Fruit fly (Drosophila melanogaster) whole organism, wandering third instar larva: ENCODE measurements around the gene ppk18.

Experiments
- Abd-B ChIP-seq: fragments of >200 bp; optimal IDR thresholded peaks from 2 replicates; lab custom pipeline; 2017; ENCODE audit warnings: missing biosample characterization, missing genetic modification characterization
- GATAd ChIP-seq: sonication (Bioruptor generic); optimal IDR thresholded peaks from 2 replicates; lab custom pipeline; 2016; ENCODE audit warnings: missing biosample characterization, missing genetic modification characterization
- Hr78 ChIP-seq: fragments of >200 bp; optimal IDR thresholded peaks from 2 replicates; lab custom pipeline; 2017; ENCODE audit warnings: missing biosample characterization, missing genetic modification characterization
- OdsH ChIP-seq: fragments of 200-800 bp; sonication (Bioruptor generic); optimal IDR thresholded peaks from 2 replicates; lab custom pipeline; 2016; ENCODE audit warnings: missing biosample characterization, mild to moderate bottlenecking, missing genetic modification characterization
- brk ChIP-seq: fragments of 200-800 bp; sonication (Bioruptor generic); optimal IDR thresholded peaks from 2 replicates; lab custom pipeline; 2016; ENCODE audit warnings: missing biosample characterization, mild to moderate bottlenecking, missing genetic modification characterization
- h ChIP-seq: fragments of 200-800 bp; sonication (Bioruptor generic); optimal IDR thresholded peaks from 3 replicates; lab custom pipeline; 2016; ENCODE audit warnings: missing biosample characterization, mild to moderate bottlenecking, missing genetic modification characterization
- psq ChIP-seq: fragments of 200-800 bp; sonication (Bioruptor generic); optimal IDR thresholded peaks from 3 replicates; lab custom pipeline; 2017; ENCODE audit warnings: missing biosample characterization, mild to moderate bottlenecking, missing genetic modification characterization, moderate library complexity
- usp ChIP-seq: fragments of >200 bp; optimal IDR thresholded peaks from 2 replicates; lab custom pipeline; 2017; ENCODE audit warnings: missing biosample characterization, missing genetic modification characterization

DNA sequence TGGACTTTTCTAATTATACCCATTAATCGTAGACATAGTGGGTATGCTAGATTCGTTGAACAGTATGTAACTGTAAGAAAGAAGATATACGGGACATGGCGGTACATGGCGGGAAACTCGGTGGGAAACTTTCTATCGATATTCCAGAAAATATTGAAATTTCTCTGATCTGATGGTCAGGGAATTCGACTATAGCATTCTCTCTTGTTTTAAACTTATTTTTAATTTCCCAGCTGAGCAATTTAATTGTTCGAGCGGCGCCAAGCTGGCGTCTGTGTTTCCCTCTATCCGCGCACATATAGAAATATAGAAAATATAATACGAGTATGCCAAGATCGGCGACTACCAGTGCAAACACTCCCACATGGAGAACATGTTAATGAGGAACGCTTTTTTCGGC lies 8.4 kb upstream of the ppk18 start:
- TF ChIP-seq GATAd (GFP tag; lab: Kevin White, UChicago) (no peak), usp (GFP tag; lab: Kevin White, UChicago) (no peak), brk (GFP tag; lab: Kevin White, UChicago) (no peak), h (GFP tag; lab: Kevin White, UChicago) (no peak), Hr78 (GFP tag; lab: Kevin White, UChicago) (no peak), psq (no peak), Abd-B (GFP tag; lab: Kevin White, UChicago) (no peak), OdsH (GFP tag; lab: Kevin White, UChicago) (no peak)
